Fruit fly (Drosophila melanogaster): ENCODE results near the gene Vti1a.
A peak's percentile ranks its signal among the peaks of the same experiment; 100 is the strongest.

- TF ChIP-seq svp (GFP tag), result peak; percentile 98
- TF ChIP-seq spab (GFP tag; optimal IDR thresholded peaks at IDR 0.05), result peak; percentile 97
- peak; percentile 92 for TF ChIP-seq Sox102F (GFP tag; optimal IDR thresholded peaks at IDR 0.05)
- TF ChIP-seq CG10631 (GFP tag; optimal IDR thresholded peaks at IDR 0.05), result peak; percentile 97
- peak; percentile 94 for TF ChIP-seq pdm3 (GFP tag; optimal IDR thresholded peaks at IDR 0.05)
- TF ChIP-seq CG6276 (GFP tag; optimal IDR thresholded peaks at IDR 0.05), result peak; percentile 92
- TF ChIP-seq OdsH (GFP tag; optimal IDR thresholded peaks at IDR 0.05), result peak; percentile 97
- peak; percentile 97 for TF ChIP-seq CG8119 (GFP tag; IDR thresholded peaks at IDR 0.05)
These were observed 46.0 kb upstream of the Vti1a start for dm6 chr3L:738523-739356.

Data from whole organism, prepupa.